Worm (Caenorhabditis elegans): ENCODE results near the gene Y75B8A.44.

- TF ChIP-seq mdl-1 (tag; optimal IDR thresholded peaks at IDR 0.05) = no peak
- no peak for TF ChIP-seq F13H6.1 (tag; optimal IDR thresholded peaks at IDR 0.05)
- no peak for TF ChIP-seq alr-1 (tag; optimal IDR thresholded peaks at IDR 0.05)
- no peak for TF ChIP-seq nhr-237 (tag; optimal IDR thresholded peaks at IDR 0.05)
- TF ChIP-seq ama-1 (optimal IDR thresholded peaks at IDR 0.05) = no peak
- TF ChIP-seq lin-11 (tag; optimal IDR thresholded peaks at IDR 0.05) = no peak
- no peak for TF ChIP-seq nhr-77 (tag; optimal IDR thresholded peaks at IDR 0.05)
- TF ChIP-seq lin-39 (tag; optimal IDR thresholded peaks at IDR 0.05) = no peak
- TF ChIP-seq mab-5 (tag; optimal IDR thresholded peaks at IDR 0.05) = no peak
- TF ChIP-seq ztf-4 (tag; optimal IDR thresholded peaks at IDR 0.05) = no peak
- TF ChIP-seq ztf-1 (GFP tag; conservative IDR thresholded peaks at IDR 0.05) = no peak
- TF ChIP-seq blmp-1 (tag; optimal IDR thresholded peaks at IDR 0.05; ENCODE audit: insufficient read depth) = no peak
Observed at ce11 chrIII:12157576-12157975, 36.7 kb upstream of the Y75B8A.44 start.
